Worm (Caenorhabditis elegans): ENCODE measurements around the gene C13C4.8.

ce11 chrV:12084216-12084615 is 33.6 kb upstream of the C13C4.8 start, which contains the start of gene R07B7.8:
- TF ChIP-seq flt-1 (GFP tag; IDR thresholded peaks at IDR 0.05), result no peak
- TF ChIP-seq ztf-29 (GFP tag; IDR thresholded peaks at IDR 0.05), result no peak
- TF ChIP-seq klf-2 (GFP tag; conservative IDR thresholded peaks at IDR 0.05), result no peak
- no peak for TF ChIP-seq ref-1 (GFP tag; conservative IDR thresholded peaks at IDR 0.05)
- no peak for TF ChIP-seq ztf-23 (GFP tag; IDR thresholded peaks at IDR 0.05)
- no peak for TF ChIP-seq cog-1 (tag; optimal IDR thresholded peaks at IDR 0.05)
- no peak for TF ChIP-seq T22C8.4 (GFP tag; IDR thresholded peaks at IDR 0.05)
- TF ChIP-seq med-1 (GFP tag; optimal IDR thresholded peaks at IDR 0.05; ENCODE audit: insufficient read depth), result no peak
